Fruit fly (Drosophila melanogaster): ENCODE measurements around the gene CG11052.
"Not testable (repeated sequence)": the region's sequence is repeated elsewhere in the genome, so short reads cannot be mapped to it uniquely, and the experiment has no call there.

CG11052 gene

dm6 chr3R:8009080-8009620 lies at the start of gene CG11052, which contains the start of gene CG3223:
TSS of gene CG11052 (minus strand) at chr3R:8009297.
TSS of gene CG3223 (plus strand) at chr3R:8009400.
- TF ChIP-seq Sp1 (GFP tag; optimal IDR thresholded peaks at IDR 0.05) (peak; percentile 15), Myc (optimal IDR thresholded peaks at IDR 0.05) (peak; percentile 62), Hnf4 (GFP tag; optimal IDR thresholded peaks at IDR 0.05) (peak; percentile 9), Rel (GFP tag; optimal IDR thresholded peaks at IDR 0.05) (no peak), Rel (tag; optimal IDR thresholded peaks at IDR 0.05) (peak; percentile 92), HLH106 (tag; optimal IDR thresholded peaks at IDR 0.05) (peak; percentile 15), dsf (GFP tag; optimal IDR thresholded peaks at IDR 0.05; ENCODE audit: borderline replicate concordance) (no peak), Mio (GFP tag; optimal IDR thresholded peaks at IDR 0.05) (no peak), h (GFP tag; optimal IDR thresholded peaks at IDR 0.05) (peak; percentile 8)

dm6 chr3R:8049373-8049772 lies 40.3 kb upstream of the CG11052 start, which contains the start of gene CG43061:
TSS of gene CG43061 (plus strand) at chr3R:8049673.
- not testable (repeated sequence) for TF ChIP-seq Hnf4 (GFP tag; optimal IDR thresholded peaks at IDR 0.05); Dif (GFP tag; optimal IDR thresholded peaks at IDR 0.05; ENCODE audit: partially characterized antibody); jim (GFP tag; optimal IDR thresholded peaks at IDR 0.05)

dm6 chr3R:8048867-8049266 lies 39.8 kb upstream of the CG11052 start, which contains the start of gene CG43618:
TSS of gene CG43618 (plus strand) at chr3R:8049167.
- not testable (repeated sequence) for TF ChIP-seq Hr78 (GFP tag; optimal IDR thresholded peaks at IDR 0.05); pan (optimal IDR thresholded peaks at IDR 0.05); woc (GFP tag; optimal IDR thresholded peaks at IDR 0.05)

- TF ChIP-seq N (GFP tag; optimal IDR thresholded peaks at IDR 0.05) (no peak), CG32264 (GFP tag; optimal IDR thresholded peaks at IDR 0.05) (no peak), rgr (GFP tag; optimal IDR thresholded peaks at IDR 0.05) (peak; percentile 38), ey (GFP tag; optimal IDR thresholded peaks at IDR 0.05) (peak; percentile 16), jim (GFP tag; optimal IDR thresholded peaks at IDR 0.05) (no peak), fru (GFP tag; optimal IDR thresholded peaks at IDR 0.05) (peak; percentile 16), Mio (GFP tag; optimal IDR thresholded peaks at IDR 0.05) (no peak), foxo (GFP tag; optimal IDR thresholded peaks at IDR 0.05) (peak in 1 of 2 experiments; percentile 27), h (GFP tag; optimal IDR thresholded peaks at IDR 0.05) (peak; percentile 11), CG9705 (GFP tag; optimal IDR thresholded peaks at IDR 0.05) (no peak), HLH106 (tag; optimal IDR thresholded peaks at IDR 0.05) (no peak), brk (GFP tag; optimal IDR thresholded peaks at IDR 0.05) (no peak), OdsH (GFP tag; optimal IDR thresholded peaks at IDR 0.05) (peak; percentile 10)
These were observed 31.7 kb upstream of the CG11052 start, which contains the start of gene CG43060 for dm6 chr3R:8040843-8041242. TSS of gene CG43060 (plus strand) at chr3R:8041224.

- no peak for TF ChIP-seq Dif (GFP tag; optimal IDR thresholded peaks at IDR 0.05; ENCODE audit: partially characterized antibody)
These were observed 29.8 kb upstream of the CG11052 start for dm6 chr3R:8038927-8039326.

dm6 chr3R:8037896-8038295 lies 28.8 kb upstream of the CG11052 start:
- TF ChIP-seq dl (GFP tag; optimal IDR thresholded peaks at IDR 0.05; ENCODE audit: insufficient read depth in 1 of 2, partially characterized antibody in 2 of 2) (no peak), Hr78 (GFP tag; optimal IDR thresholded peaks at IDR 0.05) (no peak), ey (GFP tag; optimal IDR thresholded peaks at IDR 0.05) (no peak), HLH106 (tag; optimal IDR thresholded peaks at IDR 0.05) (peak; percentile 42), fru (GFP tag; optimal IDR thresholded peaks at IDR 0.05) (peak; percentile 46), dmrt93B (GFP tag; optimal IDR thresholded peaks at IDR 0.05) (no peak), sage (GFP tag; optimal IDR thresholded peaks at IDR 0.05) (no peak), tai (GFP tag; optimal IDR thresholded peaks at IDR 0.05) (no peak), pan (optimal IDR thresholded peaks at IDR 0.05) (no peak), usp (GFP tag; optimal IDR thresholded peaks at IDR 0.05) (no peak), CG32264 (GFP tag; optimal IDR thresholded peaks at IDR 0.05) (no peak), CrebA (GFP tag; optimal IDR thresholded peaks at IDR 0.05; ENCODE audit: borderline replicate concordance) (no peak), Myc (optimal IDR thresholded peaks at IDR 0.05) (no peak), Mio (GFP tag; optimal IDR thresholded peaks at IDR 0.05) (no peak), foxo (GFP tag; optimal IDR thresholded peaks at IDR 0.05) (peak in 1 of 2 experiments; percentile 53), sv (GFP tag; optimal IDR thresholded peaks at IDR 0.05) (no peak), Hnf4 (GFP tag; optimal IDR thresholded peaks at IDR 0.05) (peak; percentile 27), Jra (GFP tag; optimal IDR thresholded peaks at IDR 0.05) (no peak), dsf (GFP tag; optimal IDR thresholded peaks at IDR 0.05; ENCODE audit: borderline replicate concordance) (no peak), Abd-B (GFP tag; optimal IDR thresholded peaks at IDR 0.05) (no peak), jim (GFP tag; optimal IDR thresholded peaks at IDR 0.05) (no peak), Rel (GFP tag; optimal IDR thresholded peaks at IDR 0.05) (no peak), Rel (tag; optimal IDR thresholded peaks at IDR 0.05) (no peak), Vsx2 (GFP tag; optimal IDR thresholded peaks at IDR 0.05; ENCODE audit: partially characterized antibody) (no peak), CG9705 (GFP tag; optimal IDR thresholded peaks at IDR 0.05) (no peak), brk (GFP tag; optimal IDR thresholded peaks at IDR 0.05) (no peak), br (GFP tag; optimal IDR thresholded peaks at IDR 0.05) (peak; percentile 1), Dif (GFP tag; optimal IDR thresholded peaks at IDR 0.05; ENCODE audit: partially characterized antibody) (no peak), woc (GFP tag; optimal IDR thresholded peaks at IDR 0.05) (no peak), N (GFP tag; optimal IDR thresholded peaks at IDR 0.05) (no peak), lola (GFP tag; optimal IDR thresholded peaks at IDR 0.05) (no peak), h (GFP tag; optimal IDR thresholded peaks at IDR 0.05) (peak; percentile 23), rgr (GFP tag; optimal IDR thresholded peaks at IDR 0.05) (peak; percentile 48), GATAd (GFP tag; optimal IDR thresholded peaks at IDR 0.05) (no peak)

Data from whole organism, wandering third instar larva.